Worm (Caenorhabditis elegans) whole organism, L1 larva: ENCODE data around the gene F38H4.3.
"Not testable (repeated sequence)": the region's sequence is repeated elsewhere in the genome, so short reads cannot be mapped to it uniquely, and the experiment has no call there.

Experiments
- C04F5.9 ChIP-seq: sonication (generic microtip); optimal IDR thresholded peaks from 2 replicates; lab custom pipeline; 2016; ENCODE audit warnings: missing genetic modification characterization, missing compliant biosample characterization
- C34B4.2 ChIP-seq: sonication (generic microtip); optimal IDR thresholded peaks from 2 replicates; lab custom pipeline; 2017; ENCODE audit warnings: mild to moderate bottlenecking, missing genetic modification characterization, missing compliant biosample characterization
- F16B12.6 ChIP-seq: fragments of 150-350 bp; optimal IDR thresholded peaks from 2 replicates; lab custom pipeline; 2014; ENCODE audit warnings: missing biosample characterization, missing genetic modification characterization
- alr-1 ChIP-seq: fragments of 200-800 bp; sonication (Bioruptor generic); optimal IDR thresholded peaks from 2 replicates; lab custom pipeline; 2018; ENCODE audit warnings: borderline replicate concordance, mild to moderate bottlenecking, missing genetic modification characterization, missing compliant biosample characterization
- aly-2 ChIP-seq: fragments of 150-350 bp; optimal IDR thresholded peaks from 2 replicates; lab custom pipeline; 2014; ENCODE audit warnings: missing biosample characterization, missing genetic modification characterization
- ama-1 ChIP-seq: fragments of 150-350 bp; optimal IDR thresholded peaks from 2 replicates; lab custom pipeline; 2014
- ceh-63 ChIP-seq: fragments of 200-800 bp; sonication (Bioruptor generic); optimal IDR thresholded peaks from 2 replicates; lab custom pipeline; 2018; ENCODE audit warnings: mild to moderate bottlenecking, missing genetic modification characterization, missing compliant biosample characterization
- ceh-8 ChIP-seq: fragments of 200-800 bp; sonication (Bioruptor generic); optimal IDR thresholded peaks from 2 replicates; lab custom pipeline; 2018; ENCODE audit warnings: mild to moderate bottlenecking, missing genetic modification characterization, moderate library complexity, missing compliant biosample characterization
- ceh-82 ChIP-seq, 3 experiments: fragments of 150-350 bp in 1 of 3; sonication (generic microtip) in 2 of 3; optimal IDR thresholded peaks; 2 replicates each; lab custom pipeline; 2014 to 2017; ENCODE audit warnings: missing biosample characterization in 3 of 3, missing genetic modification characterization in 3 of 3
- ceh-90 ChIP-seq: sonication (generic microtip); optimal IDR thresholded peaks from 2 replicates; lab custom pipeline; 2016; ENCODE audit warnings: missing genetic modification characterization, missing compliant biosample characterization
- ces-1 ChIP-seq: fragments of 150-350 bp; optimal IDR thresholded peaks from 2 replicates; lab custom pipeline; 2014; ENCODE audit warnings: missing biosample characterization, missing genetic modification reagents, missing genetic modification characterization
- efl-1 ChIP-seq, 4 experiments: fragments of 150-350 bp; optimal IDR thresholded peaks in 3 of 4; peaks in 1 of 4; 1 replicate in 1 of 4; 2 replicates in 3 of 4; lab custom pipeline; 2014; ENCODE audit warnings: missing biosample characterization in 2 of 4, missing genetic modification characterization in 2 of 4, missing genetic modification reagents in 2 of 4
- egl-13 ChIP-seq: sonication (generic microtip); optimal IDR thresholded peaks from 2 replicates; lab custom pipeline; 2016; ENCODE audit warnings: missing genotype, missing genetic modification reagents, missing genetic modification characterization, missing compliant biosample characterization
- elt-2 ChIP-seq: sonication (generic microtip); optimal IDR thresholded peaks from 2 replicates; lab custom pipeline; 2016; ENCODE audit warnings: missing genetic modification characterization, mild to moderate bottlenecking, inconsistent platforms, missing compliant biosample characterization, missing genetic modification reagents
- grh-1 ChIP-seq: fragments of 200-800 bp; sonication (Bioruptor generic); IDR thresholded peaks from 2 replicates; pipeline ENCODE4 v1.3.6; 2022; ENCODE audit warnings: missing genetic modification reagents, missing genetic modification characterization, missing compliant biosample characterization
- hlh-4 ChIP-seq: sonication (generic microtip); optimal IDR thresholded peaks from 2 replicates; lab custom pipeline; 2016; ENCODE audit warnings: mild to moderate bottlenecking, missing genetic modification characterization, missing compliant biosample characterization
- hpl-2 ChIP-seq: fragments of 150-350 bp; optimal IDR thresholded peaks from 2 replicates; lab custom pipeline; 2014; ENCODE audit warnings: missing biosample characterization, missing genetic modification reagents, missing genetic modification characterization
- irx-1 ChIP-seq: sonication (generic microtip); optimal IDR thresholded peaks from 2 replicates; lab custom pipeline; 2016; ENCODE audit warnings: missing genetic modification characterization, missing compliant biosample characterization
- lin-13 ChIP-seq: fragments of 150-350 bp; optimal IDR thresholded peaks from 2 replicates; lab custom pipeline; 2014; ENCODE audit warnings: missing biosample characterization, missing genetic modification reagents, missing genetic modification characterization
- lin-14 ChIP-seq: fragments of 200-800 bp; sonication (Bioruptor generic); optimal IDR thresholded peaks from 2 replicates; lab custom pipeline; 2018; ENCODE audit warnings: mild to moderate bottlenecking, missing genetic modification characterization, moderate library complexity, missing compliant biosample characterization
- lin-15B ChIP-seq: fragments of 150-350 bp; sonication (generic microtip); optimal IDR thresholded peaks from 3 replicates; lab custom pipeline; 2014; ENCODE audit warnings: missing biosample characterization, missing genetic modification characterization
- lin-35 ChIP-seq, 2 experiments: fragments of 150-350 bp; optimal IDR thresholded peaks; 2 replicates each; lab custom pipeline; 2014; ENCODE audit warnings: missing biosample characterization in 2 of 2, missing genetic modification characterization in 2 of 2, missing genetic modification reagents in 2 of 2
- lin-39 ChIP-seq: fragments of 150-350 bp; optimal IDR thresholded peaks from 2 replicates; lab custom pipeline; 2014; ENCODE audit warnings: missing biosample characterization, missing genetic modification reagents, missing genetic modification characterization
- lir-3 ChIP-seq: sonication (generic microtip); optimal IDR thresholded peaks from 2 replicates; lab custom pipeline; 2016; ENCODE audit warnings: mild to moderate bottlenecking, missing genetic modification characterization, moderate library complexity, missing compliant biosample characterization; ENCODE audit not compliant: poor library complexity
- mab-9 ChIP-seq: fragments of 200-800 bp; sonication (Bioruptor generic); IDR thresholded peaks from 2 replicates; pipeline ENCODE4 v1.3.6; 2022; ENCODE audit warnings: missing genetic modification reagents, missing genetic modification characterization, missing compliant biosample characterization
- mdl-1 ChIP-seq, 2 experiments: fragments of 150-350 bp; optimal IDR thresholded peaks; 2 replicates each; lab custom pipeline; 2014 to 2017; ENCODE audit warnings: missing biosample characterization in 2 of 2, missing genetic modification characterization in 2 of 2, inconsistent platforms in 1 of 2
- nhr-11 ChIP-seq: fragments of 150-350 bp; optimal IDR thresholded peaks from 2 replicates; lab custom pipeline; 2014; ENCODE audit warnings: missing biosample characterization, missing genetic modification characterization
- nhr-19 ChIP-seq: fragments of 200-800 bp; sonication (Bioruptor generic); conservative IDR thresholded peaks from 2 replicates; pipeline ENCODE4 v1.3.6; 2022; ENCODE audit warnings: missing genetic modification characterization, missing compliant biosample characterization
- nhr-20 ChIP-seq: sonication (generic microtip); optimal IDR thresholded peaks from 2 replicates; lab custom pipeline; 2016; ENCODE audit warnings: mild to moderate bottlenecking, missing genetic modification characterization, missing compliant biosample characterization
- nhr-28 ChIP-seq: fragments of 150-350 bp; optimal IDR thresholded peaks from 2 replicates; lab custom pipeline; 2014; ENCODE audit warnings: missing biosample characterization, missing genetic modification characterization
- nhr-47 ChIP-seq: sonication (generic microtip); optimal IDR thresholded peaks from 2 replicates; lab custom pipeline; 2016; ENCODE audit warnings: mild to moderate bottlenecking, missing genetic modification characterization, moderate library complexity, missing compliant biosample characterization
- nhr-71 ChIP-seq: sonication (generic microtip); optimal IDR thresholded peaks from 2 replicates; lab custom pipeline; 2016; ENCODE audit warnings: mild to moderate bottlenecking, missing genetic modification characterization, moderate library complexity, missing compliant biosample characterization
- nhr-76 ChIP-seq: sonication (generic microtip); optimal IDR thresholded peaks from 2 replicates; lab custom pipeline; 2017; ENCODE audit warnings: missing biosample characterization, missing genetic modification characterization
- nhr-77 ChIP-seq: fragments of 150-350 bp; optimal IDR thresholded peaks from 2 replicates; lab custom pipeline; 2014; ENCODE audit warnings: missing biosample characterization, missing genetic modification characterization
- nhr-85 ChIP-seq: sonication (generic microtip); peaks from one replicate; lab custom pipeline; 2016; ENCODE audit warnings: missing genetic modification characterization, inconsistent platforms, missing compliant biosample characterization
- pqm-1 ChIP-seq: sonication (generic microtip); optimal IDR thresholded peaks from 3 replicates; lab custom pipeline; 2017; ENCODE audit warnings: missing biosample characterization, missing genetic modification characterization
- rnt-1 ChIP-seq: sonication (generic microtip); optimal IDR thresholded peaks from 2 replicates; lab custom pipeline; 2016; ENCODE audit warnings: mild to moderate bottlenecking, missing genetic modification characterization, moderate library complexity, missing compliant biosample characterization
- skn-1 ChIP-seq: fragments of 150-350 bp; optimal IDR thresholded peaks from 2 replicates; lab custom pipeline; 2014; ENCODE audit warnings: missing biosample characterization, missing genetic modification characterization
- snpc-4 ChIP-seq: fragments of 150-350 bp; optimal IDR thresholded peaks from 2 replicates; lab custom pipeline; 2014; ENCODE audit warnings: missing biosample characterization, missing genetic modification characterization
- snu-23 ChIP-seq: sonication (generic microtip); optimal IDR thresholded peaks from 2 replicates; lab custom pipeline; 2016; ENCODE audit warnings: missing genetic modification characterization, missing compliant biosample characterization
- sox-4 ChIP-seq: sonication (generic microtip); optimal IDR thresholded peaks from 2 replicates; lab custom pipeline; 2016; ENCODE audit warnings: missing genetic modification characterization, missing compliant biosample characterization
- sptf-1 ChIP-seq: fragments of 150-350 bp; optimal IDR thresholded peaks from 2 replicates; lab custom pipeline; 2014; ENCODE audit warnings: missing biosample characterization, missing genetic modification characterization
- sup-37 ChIP-seq: fragments of 200-800 bp; sonication (Bioruptor generic); optimal IDR thresholded peaks from 2 replicates; lab custom pipeline; 2018; ENCODE audit warnings: mild to moderate bottlenecking, missing genetic modification characterization, missing compliant biosample characterization
- swsn-7 ChIP-seq: sonication (generic microtip); optimal IDR thresholded peaks from 2 replicates; lab custom pipeline; 2016; ENCODE audit warnings: missing genetic modification characterization, missing compliant biosample characterization
- tbx-2 ChIP-seq: sonication (generic microtip); optimal IDR thresholded peaks from 2 replicates; lab custom pipeline; 2016; ENCODE audit warnings: missing genetic modification characterization, missing compliant biosample characterization
- tlp-1 ChIP-seq: fragments of 150-350 bp; optimal IDR thresholded peaks from 2 replicates; lab custom pipeline; 2014; ENCODE audit warnings: missing biosample characterization, missing genetic modification characterization
- unc-86 ChIP-seq: sonication (generic microtip); optimal IDR thresholded peaks from 2 replicates; lab custom pipeline; 2016; ENCODE audit warnings: missing genetic modification characterization, missing compliant biosample characterization

F38H4.3 gene

ce11 chrIV:11822454-11822853 is 19.8 kb upstream of the F38H4.3 start (continued):
- TF ChIP-seq irx-1 (tag; lab: Kevin White, UChicago), result no peak
- TF ChIP-seq rnt-1 (tag; lab: Kevin White, UChicago), result peak; percentile 59
- no peak for TF ChIP-seq nhr-28 (tag; lab: Kevin White, UChicago)
- TF ChIP-seq nhr-11 (tag; lab: Kevin White, UChicago), result no peak
- no peak for TF ChIP-seq C34B4.2 (tag; lab: Kevin White, UChicago)
- TF ChIP-seq egl-13 (tag; lab: Kevin White, UChicago), result no peak
- TF ChIP-seq hlh-4 (tag; lab: Kevin White, UChicago), result no peak
- TF ChIP-seq hpl-2 (GFP tag; lab: Kevin White, UChicago), result no peak
- peak; percentile 48 for TF ChIP-seq lin-13
- peak; percentile 15 for TF ChIP-seq unc-86 (tag; lab: Kevin White, UChicago)
- TF ChIP-seq ces-1 (GFP tag; lab: Kevin White, UChicago), result no peak
- no peak for TF ChIP-seq sptf-1
- TF ChIP-seq mab-9 (GFP tag; lab: Robert Waterston, UW), result no peak
- peak; percentile 41 for TF ChIP-seq lin-15B (tag; lab: Kevin White, UChicago)
- no peak for TF ChIP-seq grh-1
- peak in 1 of 2 experiments; percentile 29 for TF ChIP-seq mdl-1 (tag; optimal IDR thresholded peaks at IDR 0.05; lab: Kevin White, UChicago)
- TF ChIP-seq nhr-85 (tag; lab: Kevin White, UChicago), result peak; percentile 47
- TF ChIP-seq lin-35 (GFP tag; optimal IDR thresholded peaks at IDR 0.05; lab: Kevin White, UChicago), result peak; percentile 90 to 93
- peak; percentile 55 for TF ChIP-seq swsn-7 (tag; lab: Kevin White, UChicago)
- TF ChIP-seq ceh-82 (tag; optimal IDR thresholded peaks at IDR 0.05; lab: Kevin White, UChicago), result peak; percentile 10 to 85 (median 34)
- peak; percentile 31 for TF ChIP-seq nhr-20 (tag; lab: Kevin White, UChicago)
- TF ChIP-seq elt-2 (tag; lab: Kevin White, UChicago), result no peak
- no peak for TF ChIP-seq C04F5.9 (tag; lab: Kevin White, UChicago)
- no peak for TF ChIP-seq sox-4 (tag; lab: Kevin White, UChicago)
- TF ChIP-seq lin-14 (GFP tag; lab: Kevin White, UChicago), result no peak
- peak; percentile 79 to 89 for TF ChIP-seq efl-1 (optimal IDR thresholded peaks at IDR 0.05; lab: Kevin White, UChicago)
- peak; percentile 90 to 98 for TF ChIP-seq efl-1 (GFP tag; optimal IDR thresholded peaks at IDR 0.05 in 1 of 2; lab: Kevin White, UChicago)
- TF ChIP-seq nhr-77, result peak; percentile 1
- TF ChIP-seq ceh-90 (tag; lab: Kevin White, UChicago), result no peak
- no peak for TF ChIP-seq alr-1 (tag; lab: Kevin White, UChicago)
- TF ChIP-seq nhr-19 (GFP tag; lab: Robert Waterston, UW), result peak; percentile 48
- no peak for TF ChIP-seq tbx-2 (tag; lab: Kevin White, UChicago)
- no peak for TF ChIP-seq lin-39 (tag; lab: Kevin White, UChicago)

- not testable (repeated sequence) for TF ChIP-seq nhr-28 (tag; lab: Kevin White, UChicago); mdl-1 (tag; optimal IDR thresholded peaks at IDR 0.05; lab: Kevin White, UChicago); sup-37 (GFP tag; lab: Kevin White, UChicago)
Observed at ce11 chrIV:11828012-11828411, 14.2 kb upstream of the F38H4.3 start, which contains the start of gene M117.6. Gene M117.6 (minus strand): TSS chrIV:11828112.

ce11 chrIV:11833456-11833855 is 8.8 kb upstream of the F38H4.3 start, which contains the start of gene M117.4:
Gene M117.4 (minus strand): TSS chrIV:11833556.
- TF ChIP-seq C04F5.9 (tag; lab: Kevin White, UChicago) (no peak), lir-3 (tag; lab: Kevin White, UChicago) (no peak), hpl-2 (GFP tag; lab: Kevin White, UChicago) (no peak), snpc-4 (no peak)

- no peak for TF ChIP-seq ceh-90 (tag; lab: Kevin White, UChicago)
- TF ChIP-seq ceh-8 (GFP tag; lab: Kevin White, UChicago), result no peak
- TF ChIP-seq pqm-1 (tag; lab: Kevin White, UChicago), result no peak
- TF ChIP-seq nhr-71, result no peak
- TF ChIP-seq tbx-2 (tag; lab: Kevin White, UChicago), result no peak
- no peak for TF ChIP-seq F16B12.6 (tag; lab: Kevin White, UChicago)
- no peak for TF ChIP-seq lin-39 (tag; lab: Kevin White, UChicago)
- no peak for TF ChIP-seq nhr-47
- TF ChIP-seq ceh-63, result no peak
- no peak for TF ChIP-seq snu-23 (GFP tag; lab: Kevin White, UChicago)
- TF ChIP-seq nhr-76 (tag; lab: Kevin White, UChicago), result no peak
- TF ChIP-seq tlp-1, result no peak
- TF ChIP-seq ama-1 (lab: Kevin White, UChicago), result no peak
- no peak for TF ChIP-seq nhr-85 (tag; lab: Kevin White, UChicago)
- no peak for TF ChIP-seq skn-1
- TF ChIP-seq sup-37 (GFP tag; lab: Kevin White, UChicago), result no peak
- no peak for TF ChIP-seq aly-2 (tag; lab: Kevin White, UChicago)
Observed at ce11 chrIV:11838657-11839056, 3.6 kb upstream of the F38H4.3 start, which contains the start of gene fbxb-3. Gene fbxb-3 (plus strand): TSS chrIV:11838957.
